Worm (Caenorhabditis elegans) whole organism, late embryonic: ENCODE data around the gene srt-6.

Source experiments
- C38D4.7 ChIP-seq: fragments of 200-800 bp; sonication (Bioruptor generic); optimal IDR thresholded peaks from 2 replicates; lab custom pipeline; 2018; ENCODE audit warnings: mild to moderate bottlenecking, missing genetic modification characterization, moderate library complexity, missing compliant biosample characterization
- ama-1 ChIP-seq: fragments of 150-350 bp; optimal IDR thresholded peaks from 2 replicates; lab custom pipeline; 2014
- ceh-9 ChIP-seq: sonication (generic microtip); optimal IDR thresholded peaks from 2 replicates; lab custom pipeline; 2016; ENCODE audit warnings: mild to moderate bottlenecking, missing genetic modification characterization, inconsistent platforms, missing compliant biosample characterization
- elt-2 ChIP-seq: sonication (generic microtip); optimal IDR thresholded peaks from 2 replicates; lab custom pipeline; 2016; ENCODE audit warnings: missing genetic modification reagents, missing genetic modification characterization, missing compliant biosample characterization
- fkh-10 ChIP-seq: fragments of 150-350 bp; optimal IDR thresholded peaks from 2 replicates; lab custom pipeline; 2014; ENCODE audit warnings: missing biosample characterization, missing genetic modification reagents, missing genetic modification characterization
- nhr-11 ChIP-seq: fragments of 150-350 bp; optimal IDR thresholded peaks from 2 replicates; lab custom pipeline; 2014; ENCODE audit warnings: missing biosample characterization, missing genetic modification characterization
- pag-3 ChIP-seq: sonication (generic microtip); optimal IDR thresholded peaks from 2 replicates; lab custom pipeline; 2016; ENCODE audit warnings: missing compliant biosample characterization, missing genetic modification characterization, borderline replicate concordance
- pha-4 ChIP-seq: fragments of 150-350 bp; optimal IDR thresholded peaks from 2 replicates; lab custom pipeline; 2018; ENCODE audit warnings: missing biosample characterization, missing genetic modification reagents, missing genetic modification characterization
- syd-9 ChIP-seq: sonication (generic microtip); optimal IDR thresholded peaks from 2 replicates; lab custom pipeline; 2016; ENCODE audit warnings: mild to moderate bottlenecking, missing genetic modification characterization, moderate library complexity, missing compliant biosample characterization
- tbx-2 ChIP-seq: sonication (generic microtip); optimal IDR thresholded peaks from 2 replicates; lab custom pipeline; 2016; ENCODE audit warnings: missing genetic modification characterization, missing compliant biosample characterization
- ztf-16 ChIP-seq: sonication (generic microtip); optimal IDR thresholded peaks from 2 replicates; lab custom pipeline; 2017; ENCODE audit warnings: missing genetic modification characterization, missing compliant biosample characterization

DNA sequence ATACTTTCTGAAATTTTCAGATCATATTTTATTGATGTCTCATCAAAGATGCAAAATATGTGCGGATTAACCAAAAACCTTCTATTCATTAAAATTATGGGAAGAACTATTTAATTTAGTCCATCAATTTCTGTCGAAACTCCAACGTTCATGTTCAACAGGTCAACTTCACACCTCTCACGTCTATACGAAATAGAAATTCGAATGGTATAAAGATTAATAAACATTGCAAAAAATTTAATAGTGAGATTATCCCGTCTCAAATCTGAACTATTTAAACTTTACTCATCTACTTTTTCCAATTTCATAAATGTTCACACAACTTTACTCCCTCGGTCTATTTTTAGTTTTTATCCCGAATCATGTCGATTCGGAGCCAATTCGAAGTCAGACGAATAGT, 985 bp upstream of the srt-6 start, which contains the start of gene R13D7.2:
- TF ChIP-seq pha-4 (tag; lab: Kevin White, UChicago) (no peak), ama-1 (lab: Kevin White, UChicago) (no peak), ceh-9 (no peak), fkh-10 (GFP tag; lab: Kevin White, UChicago) (no peak), pag-3 (no peak), ztf-16 (tag; lab: Kevin White, UChicago) (no peak), syd-9 (no peak), nhr-11 (tag; lab: Kevin White, UChicago) (no peak), tbx-2 (tag; lab: Kevin White, UChicago) (no peak), C38D4.7 (no peak), elt-2 (no peak)
